Worm (Caenorhabditis elegans) whole organism, early embryonic: ENCODE data around the gene fln-1.

Experiments
- B0310.2 ChIP-seq: sonication (generic microtip); optimal IDR thresholded peaks from 2 replicates; lab custom pipeline; 2016; ENCODE audit warnings: mild to moderate bottlenecking, missing genetic modification characterization, missing compliant biosample characterization
- F13C5.2 ChIP-seq: sonication (generic microtip); optimal IDR thresholded peaks from 2 replicates; lab custom pipeline; 2017; ENCODE audit warnings: mild to moderate bottlenecking, missing genetic modification characterization, inconsistent platforms, missing compliant biosample characterization
- aly-1 ChIP-seq: sonication (generic microtip); optimal IDR thresholded peaks from 2 replicates; lab custom pipeline; 2016; ENCODE audit warnings: missing genetic modification characterization, missing compliant biosample characterization
- ama-1 ChIP-seq: fragments of 150-350 bp; optimal IDR thresholded peaks from 2 replicates; lab custom pipeline; 2014
- ceh-13 ChIP-seq: fragments of 200-800 bp; sonication (Bioruptor generic); optimal IDR thresholded peaks from 2 replicates; lab custom pipeline; 2018; ENCODE audit warnings: mild to moderate bottlenecking, missing genetic modification characterization, missing compliant biosample characterization
- flt-1 ChIP-seq: fragments of 200-800 bp; sonication (Bioruptor generic); IDR thresholded peaks from 2 replicates; pipeline ENCODE4 v1.3.6; 2022; ENCODE audit warnings: missing genetic modification characterization, missing compliant biosample characterization
- hmbx-1 ChIP-seq: sonication (generic microtip); optimal IDR thresholded peaks from 2 replicates; lab custom pipeline; 2016; ENCODE audit warnings: mild to moderate bottlenecking, missing genetic modification characterization, missing compliant biosample characterization
- pes-1 ChIP-seq: fragments of 200-800 bp; sonication (Bioruptor generic); IDR thresholded peaks from 2 replicates; pipeline ENCODE4 v1.3.6; 2022; ENCODE audit warnings: missing genetic modification reagents, missing genetic modification characterization, missing compliant biosample characterization
- scrt-1 ChIP-seq: fragments of 200-800 bp; sonication (Bioruptor generic); IDR thresholded peaks from 2 replicates; pipeline ENCODE4 v1.3.6; 2022; ENCODE audit warnings: missing genetic modification characterization, missing compliant biosample characterization
- sea-1 ChIP-seq: fragments of 200-800 bp; sonication (Bioruptor generic); conservative IDR thresholded peaks from 2 replicates; pipeline ENCODE4 v1.3.6; 2022; ENCODE audit warnings: missing genetic modification characterization, missing compliant biosample characterization
- tbx-11 ChIP-seq: fragments of 200-800 bp; sonication (Bioruptor generic); IDR thresholded peaks from 2 replicates; pipeline ENCODE4 v1.3.6; 2022; ENCODE audit warnings: missing genetic modification characterization, missing compliant biosample characterization
- tbx-37 ChIP-seq: fragments of 200-800 bp; sonication (Bioruptor generic); conservative IDR thresholded peaks from 2 replicates; pipeline ENCODE4 v1.3.6; 2022; ENCODE audit warnings: missing genetic modification reagents, missing genetic modification characterization, missing compliant biosample characterization
- tra-4 ChIP-seq: sonication (generic microtip); optimal IDR thresholded peaks from 2 replicates; lab custom pipeline; 2017; ENCODE audit warnings: missing genetic modification characterization, missing compliant biosample characterization

- TF ChIP-seq tra-4 (tag; lab: Kevin White, UChicago) (no peak), flt-1 (GFP tag; lab: Robert Waterston, UW) (no peak), ceh-13 (GFP tag; lab: Kevin White, UChicago) (no peak), ama-1 (no peak), pes-1 (GFP tag; lab: Robert Waterston, UW) (peak; percentile 52; the same call in 1 of the 2 replicates), B0310.2 (tag; lab: Kevin White, UChicago) (no peak), F13C5.2 (tag; lab: Kevin White, UChicago) (no peak), tbx-37 (GFP tag; lab: Robert Waterston, UW) (0 out of 2 replicates have a peak, but pooled peaks have one; percentile 30), sea-1 (GFP tag; lab: Robert Waterston, UW) (no peak), tbx-11 (GFP tag; lab: Robert Waterston, UW) (no peak), aly-1 (no peak), hmbx-1 (no peak), scrt-1 (no peak)
Observed at ce11 chrIV:393409-393930, 17.7 kb upstream of the fln-1 start, which contains the start of the genes T07A9.15 and nog-1.
